Fruit fly (Drosophila melanogaster) whole organism, embryonic: ENCODE results near the gene CG31817.
A peak's percentile ranks its signal among the peaks of the same experiment; 100 is the strongest.

Experiments
- B-H2 ChIP-seq: fragments of 200-800 bp; sonication (Bioruptor generic); optimal IDR thresholded peaks from 2 replicates; lab custom pipeline; 2018; ENCODE audit warnings: missing biosample characterization, mild to moderate bottlenecking, missing genetic modification characterization
- Bdp1 ChIP-seq: fragments of 200-800 bp; sonication (Bioruptor generic); optimal IDR thresholded peaks from 3 replicates; lab custom pipeline; 2016; ENCODE audit warnings: missing biosample characterization, missing genetic modification characterization
- C15 ChIP-seq: fragments of 200-800 bp; sonication (Bioruptor generic); IDR thresholded peaks from 3 replicates; pipeline ENCODE4 v1.3.6; 2022; ENCODE audit warnings: missing biosample characterization, missing genetic modification characterization
- CG10267 ChIP-seq: fragments of 200-800 bp; sonication (Bioruptor generic); optimal IDR thresholded peaks from 2 replicates; lab custom pipeline; 2018; ENCODE audit warnings: missing biosample characterization, mild to moderate bottlenecking, missing genetic modification characterization, moderate library complexity
- CG10959 ChIP-seq: fragments of 200-800 bp; sonication (Bioruptor generic); IDR thresholded peaks from 2 replicates; pipeline ENCODE4 v1.3.6; 2022; ENCODE audit warnings: missing biosample characterization, missing genetic modification characterization
- CG11247 ChIP-seq: fragments of 200-800 bp; sonication (Bioruptor generic); IDR thresholded peaks from 2 replicates; pipeline ENCODE4 v1.3.6; 2022; ENCODE audit warnings: missing biosample characterization, missing genetic modification characterization
- CG12219 ChIP-seq: fragments of 200-800 bp; sonication (Bioruptor generic); optimal IDR thresholded peaks from 3 replicates; lab custom pipeline; 2018; ENCODE audit warnings: missing biosample characterization, mild to moderate bottlenecking, missing genetic modification characterization
- CG13424 ChIP-seq: fragments of 200-800 bp; sonication (Bioruptor generic); optimal IDR thresholded peaks from 2 replicates; lab custom pipeline; 2019; ENCODE audit warnings: missing biosample characterization, mild to moderate bottlenecking, missing genetic modification characterization, moderate library complexity
- CG13624 ChIP-seq: fragments of 200-800 bp; sonication (Bioruptor generic); optimal IDR thresholded peaks from 2 replicates; lab custom pipeline; 2016; ENCODE audit warnings: missing biosample characterization, missing genetic modification characterization
- CG14441 ChIP-seq: fragments of 200-800 bp; sonication (Bioruptor generic); IDR thresholded peaks from 2 replicates; pipeline ENCODE4 v1.3.6; 2022; ENCODE audit warnings: missing biosample characterization, missing genetic modification characterization
- CG16813 ChIP-seq: fragments of 200-800 bp; sonication (Bioruptor generic); IDR thresholded peaks from 3 replicates; pipeline ENCODE4 v1.3.6; 2022; ENCODE audit warnings: missing biosample characterization, missing genetic modification characterization; ENCODE audit not compliant: partially characterized antibody
- CG16815 ChIP-seq: fragments of 200-800 bp; sonication (Bioruptor generic); optimal IDR thresholded peaks from 3 replicates; lab custom pipeline; 2017; ENCODE audit warnings: missing biosample characterization, mild to moderate bottlenecking, missing genetic modification characterization
- CG17359 ChIP-seq: fragments of 200-800 bp; sonication (Bioruptor generic); optimal IDR thresholded peaks from 3 replicates; lab custom pipeline; 2018; ENCODE audit warnings: missing biosample characterization, mild to moderate bottlenecking, missing genetic modification characterization, moderate library complexity
- CG17385 ChIP-seq: fragments of 200-800 bp; sonication (Bioruptor generic); optimal IDR thresholded peaks from 3 replicates; lab custom pipeline; 2018; ENCODE audit warnings: missing biosample characterization, mild to moderate bottlenecking, missing genetic modification characterization
- CG17829 ChIP-seq: fragments of 200-800 bp; optimal IDR thresholded peaks from 2 replicates; lab custom pipeline; 2019; ENCODE audit warnings: missing biosample characterization, mild to moderate bottlenecking, missing genetic modification characterization, moderate library complexity
- CG1832 ChIP-seq: fragments of 200-800 bp; sonication (Bioruptor generic); optimal IDR thresholded peaks from 2 replicates; lab custom pipeline; 2017; ENCODE audit warnings: missing biosample characterization, mild to moderate bottlenecking, missing genetic modification characterization, inconsistent platforms
- CG2129 ChIP-seq: fragments of 200-800 bp; sonication (Bioruptor generic); IDR thresholded peaks from 2 replicates; pipeline ENCODE4 v1.3.6; 2022; ENCODE audit warnings: missing biosample characterization, missing genetic modification characterization; ENCODE audit not compliant: partially characterized antibody
- CG2678 ChIP-seq: fragments of 200-800 bp; sonication (Bioruptor generic); optimal IDR thresholded peaks from 3 replicates; lab custom pipeline; 2019; ENCODE audit warnings: missing biosample characterization, mild to moderate bottlenecking, missing genetic modification characterization, moderate library complexity
- CG2712 ChIP-seq: fragments of 200-800 bp; optimal IDR thresholded peaks from 3 replicates; lab custom pipeline; 2019; ENCODE audit warnings: missing biosample characterization, mild to moderate bottlenecking, missing genetic modification characterization, moderate library complexity
- CG4424 ChIP-seq: fragments of 200-800 bp; sonication (Bioruptor generic); optimal IDR thresholded peaks from 3 replicates; lab custom pipeline; 2016; ENCODE audit warnings: missing biosample characterization, missing genetic modification characterization
- CG4854 ChIP-seq: fragments of 200-800 bp; sonication (Bioruptor generic); optimal IDR thresholded peaks from 2 replicates; lab custom pipeline; 2016; ENCODE audit warnings: missing biosample characterization, missing genetic modification characterization, inconsistent platforms
- CG6791 ChIP-seq: fragments of 200-800 bp; sonication (Bioruptor generic); IDR thresholded peaks from 3 replicates; pipeline ENCODE4 v1.3.6; 2022; ENCODE audit warnings: missing biosample characterization, missing genetic modification characterization; ENCODE audit not compliant: partially characterized antibody
- CG7963 ChIP-seq: fragments of 200-800 bp; sonication (Bioruptor generic); IDR thresholded peaks from 3 replicates; pipeline ENCODE4 v1.3.6; 2022; ENCODE audit warnings: missing biosample characterization, missing genetic modification characterization; ENCODE audit not compliant: partially characterized antibody
- CHES-1-like ChIP-seq: fragments of 200-800 bp; sonication (Bioruptor generic); optimal IDR thresholded peaks from 2 replicates; lab custom pipeline; 2016; ENCODE audit warnings: missing biosample characterization, missing genetic modification characterization
- HLH4C ChIP-seq: fragments of 200-800 bp; sonication (Bioruptor generic); IDR thresholded peaks from 3 replicates; pipeline ENCODE4 v1.3.6; 2022; ENCODE audit warnings: missing biosample characterization, missing genetic modification characterization; ENCODE audit not compliant: partially characterized antibody
- Hey ChIP-seq: fragments of 200-800 bp; sonication (Bioruptor generic); optimal IDR thresholded peaks from 3 replicates; lab custom pipeline; 2018; ENCODE audit warnings: missing biosample characterization, mild to moderate bottlenecking, missing genetic modification characterization
- Hr3 ChIP-seq: fragments of 200-800 bp; sonication (Bioruptor generic); optimal IDR thresholded peaks from 3 replicates; lab custom pipeline; 2016; ENCODE audit warnings: missing biosample characterization, missing genetic modification characterization
- Hr39 ChIP-seq: fragments of >200 bp; optimal IDR thresholded peaks from 2 replicates; lab custom pipeline; 2017
- Hsf ChIP-seq: fragments of 200-800 bp; sonication (Bioruptor generic); optimal IDR thresholded peaks from 3 replicates; lab custom pipeline; 2016; ENCODE audit warnings: missing biosample characterization, missing genetic modification characterization
- MBD-R2 ChIP-seq: fragments of 200-800 bp; sonication (Bioruptor generic); IDR thresholded peaks from 2 replicates; pipeline ENCODE4 v1.3.6; 2022; ENCODE audit warnings: missing biosample characterization, missing genetic modification characterization
- Oli ChIP-seq: fragments of 200-800 bp; sonication (Bioruptor generic); optimal IDR thresholded peaks from 2 replicates; lab custom pipeline; 2018; ENCODE audit warnings: missing biosample characterization, mild to moderate bottlenecking, missing genetic modification characterization, moderate library complexity
- Scr ChIP-seq: fragments of 200-800 bp; sonication (Bioruptor generic); IDR thresholded peaks from 2 replicates; pipeline ENCODE4 v1.3.6; 2022; ENCODE audit warnings: missing biosample characterization, missing genetic modification characterization; ENCODE audit not compliant: partially characterized antibody
- ab ChIP-seq: fragments of 200-800 bp; sonication (Bioruptor generic); optimal IDR thresholded peaks from 2 replicates; lab custom pipeline; 2016; ENCODE audit warnings: missing biosample characterization, missing genetic modification characterization
- bbx ChIP-seq: fragments of 200-800 bp; sonication (Bioruptor generic); IDR thresholded peaks from 2 replicates; pipeline ENCODE4 v1.3.6; 2022; ENCODE audit warnings: missing biosample characterization, missing genetic modification characterization; ENCODE audit not compliant: partially characterized antibody
- br ChIP-seq: fragments of >200 bp; optimal IDR thresholded peaks from 2 replicates; lab custom pipeline; 2017
- cad ChIP-seq: fragments of >200 bp; optimal IDR thresholded peaks from 2 replicates; lab custom pipeline; 2017; ENCODE audit warnings: missing biosample characterization, missing genetic modification characterization
- crol ChIP-seq: fragments of 200-800 bp; sonication (Bioruptor generic); IDR thresholded peaks from 2 replicates; pipeline ENCODE4 v1.3.6; 2022; ENCODE audit warnings: missing biosample characterization, missing genetic modification characterization
- cwo ChIP-seq: fragments of 200-800 bp; sonication (Bioruptor generic); optimal IDR thresholded peaks from 3 replicates; lab custom pipeline; 2017; ENCODE audit warnings: missing biosample characterization, missing genetic modification characterization, mild to moderate bottlenecking, moderate library complexity, missing genetic modification reagents
- dati ChIP-seq: fragments of 200-800 bp; sonication (Bioruptor generic); IDR thresholded peaks from 2 replicates; pipeline ENCODE4 v1.3.6; 2022; ENCODE audit warnings: missing biosample characterization, missing genetic modification characterization
- gsb ChIP-seq: fragments of 200-800 bp; sonication (Bioruptor generic); IDR thresholded peaks from 2 replicates; pipeline ENCODE4 v1.3.6; 2022; ENCODE audit warnings: missing biosample characterization, missing genetic modification characterization
- kay ChIP-seq: fragments of 200-800 bp; sonication (Bioruptor generic); optimal IDR thresholded peaks from 2 replicates; lab custom pipeline; 2016; ENCODE audit warnings: missing biosample characterization, missing genetic modification characterization
- sc ChIP-seq, 3 experiments: fragments of >200 bp in 2 of 3; fragments of 200-800 bp in 1 of 3; sonication (Bioruptor generic) in 1 of 3; optimal IDR thresholded peaks; 2 replicates in 2 of 3; 3 replicates in 1 of 3; lab custom pipeline; 2017; ENCODE audit warnings: mild to moderate bottlenecking in 1 of 3, missing biosample characterization in 1 of 3, missing genetic modification characterization in 1 of 3, missing genetic modification reagents in 1 of 3
- sqz ChIP-seq: fragments of 200-800 bp; sonication (Bioruptor generic); optimal IDR thresholded peaks from 3 replicates; lab custom pipeline; 2018; ENCODE audit warnings: missing biosample characterization, mild to moderate bottlenecking, missing genetic modification characterization
- stwl ChIP-seq: fragments of 200-800 bp; sonication (Bioruptor generic); optimal IDR thresholded peaks from 3 replicates; lab custom pipeline; 2018; ENCODE audit warnings: missing biosample characterization, mild to moderate bottlenecking, missing genetic modification characterization, moderate library complexity
- tin ChIP-seq: fragments of 200-800 bp; sonication (Bioruptor generic); optimal IDR thresholded peaks from 3 replicates; lab custom pipeline; 2016; ENCODE audit warnings: missing biosample characterization, missing genetic modification characterization
- tna ChIP-seq: fragments of 200-800 bp; sonication (Bioruptor generic); IDR thresholded peaks from 2 replicates; pipeline ENCODE4 v1.3.6; 2022; ENCODE audit warnings: missing biosample characterization, missing genetic modification characterization; ENCODE audit not compliant: partially characterized antibody
- trem ChIP-seq: fragments of 200-800 bp; optimal IDR thresholded peaks from 3 replicates; lab custom pipeline; 2019; ENCODE audit warnings: missing biosample characterization, mild to moderate bottlenecking, missing genetic modification characterization, moderate library complexity

CG31817 gene

dm6 chr2L:16299466-16300311 is 38.0 kb downstream of the CG31817 start, which contains the start of the genes heix and CG17328 (continued):
- TF ChIP-seq CG10959 (GFP tag; lab: Robert Waterston, UW) (no peak), kay (GFP tag; lab: Kevin White, UChicago) (peak; percentile 34), B-H2 (GFP tag; lab: Kevin White, UChicago) (peak; percentile 73), sqz (GFP tag; lab: Kevin White, UChicago) (no peak), CG2678 (no peak), CG4854 (GFP tag; lab: Kevin White, UChicago) (peak; percentile 1), cwo (GFP tag; lab: Kevin White, UChicago) (no peak), ab (GFP tag; lab: Kevin White, UChicago) (peak; percentile 32), gsb (GFP tag; lab: Robert Waterston, UW) (no peak), bbx (peak; percentile 27; the same call in 1 of the 2 replicates), Bdp1 (GFP tag; lab: Kevin White, UChicago) (peak; percentile 63), CG16815 (peak; percentile 67), CG10267 (tag; lab: Kevin White, UChicago) (peak; percentile 73), CG17359 (peak; percentile 63), CG4424 (GFP tag; lab: Kevin White, UChicago) (peak; percentile 77), Hey (tag; lab: Kevin White, UChicago) (no peak), tna (GFP tag; lab: Robert Waterston, UW) (no peak), cad (GFP tag; lab: Kevin White, UChicago) (no peak), Hr39 (lab: Kevin White, UChicago) (no peak), CHES-1-like (GFP tag; lab: Kevin White, UChicago) (peak; percentile 49), stwl (peak; percentile 46), sc (optimal IDR thresholded peaks at IDR 0.05; lab: Kevin White, UChicago) (no peak), sc (GFP tag; optimal IDR thresholded peaks at IDR 0.05; lab: Kevin White, UChicago) (no peak)

dm6 chr2L:16293703-16294233 is 43.9 kb downstream of the CG31817 start, which contains the start of gene Cyp303a1:
Gene Cyp303a1 (plus strand): TSS chr2L:16294183.
- TF ChIP-seq bbx (peak; percentile 28; the same call in 1 of the 2 replicates), trem (tag; lab: Kevin White, UChicago) (no peak), CG14441 (GFP tag; lab: Robert Waterston, UW) (no peak), CG13424 (tag; lab: Kevin White, UChicago) (no peak), dati (no peak), tin (GFP tag; lab: Kevin White, UChicago) (no peak), Hr3 (no peak), MBD-R2 (GFP tag; lab: Robert Waterston, UW) (no peak), C15 (no peak), CG2129 (GFP tag; lab: Robert Waterston, UW) (no peak), CG1832 (GFP tag; lab: Kevin White, UChicago) (no peak), CG17829 (no peak), Oli (tag; lab: Kevin White, UChicago) (no peak), CG7963 (GFP tag; lab: Robert Waterston, UW) (0 out of 3 replicates have a peak, but pooled peaks have one; percentile 53), CG17359 (no peak), Scr (GFP tag; lab: Robert Waterston, UW) (0 out of 2 replicates have a peak, but pooled peaks have one; percentile 23), crol (GFP tag; lab: Robert Waterston, UW) (no peak), Hsf (GFP tag; lab: Kevin White, UChicago) (no peak), CG16813 (peak; percentile 58), CG11247 (no peak), CG12219 (GFP tag; lab: Kevin White, UChicago) (no peak), CG17385 (GFP tag; lab: Kevin White, UChicago) (no peak), br (lab: Kevin White, UChicago) (no peak), HLH4C (GFP tag; lab: Robert Waterston, UW) (peak; percentile 64; the same call in 2 of the 3 replicates), CG13624 (GFP tag; lab: Kevin White, UChicago) (no peak), CG2712 (tag; lab: Kevin White, UChicago) (no peak), CG6791 (peak; percentile 66; the same call in 1 of the 3 replicates)
